Worm (Caenorhabditis elegans) whole organism, L1 larva: ENCODE measurements around the gene Y41C4A.6.
A peak's percentile ranks its signal among the peaks of the same experiment; 100 is the strongest.

Experiments used
- ama-1 ChIP-seq: fragments of 150-350 bp; optimal IDR thresholded peaks from 2 replicates; lab custom pipeline; 2014
- blmp-1 ChIP-seq: fragments of 150-350 bp; optimal IDR thresholded peaks from 2 replicates; lab custom pipeline; 2014; ENCODE audit warnings: missing biosample characterization, missing genetic modification characterization
- egl-27 ChIP-seq, 2 experiments: fragments of 150-350 bp in 1 of 2; sonication (generic microtip); optimal IDR thresholded peaks; 3 replicates each; lab custom pipeline; 2017 to 2018; ENCODE audit warnings: missing biosample characterization in 2 of 2, missing genetic modification characterization in 2 of 2, missing genetic modification reagents in 2 of 2
- nhr-237 ChIP-seq: fragments of 150-350 bp; optimal IDR thresholded peaks from 2 replicates; lab custom pipeline; 2014; ENCODE audit warnings: missing biosample characterization, missing genetic modification characterization
- nhr-85 ChIP-seq: sonication (generic microtip); peaks from one replicate; lab custom pipeline; 2016; ENCODE audit warnings: missing genetic modification characterization, inconsistent platforms, missing compliant biosample characterization
- unc-130 ChIP-seq: fragments of 150-350 bp; optimal IDR thresholded peaks from 2 replicates; lab custom pipeline; 2017; ENCODE audit warnings: missing biosample characterization, missing genetic modification characterization, inconsistent platforms
- unc-62 ChIP-seq: fragments of 150-350 bp; optimal IDR thresholded peaks from 2 replicates; lab custom pipeline; 2014; ENCODE audit warnings: missing biosample characterization, missing genetic modification reagents, missing genetic modification characterization
- ztf-11 ChIP-seq, 2 experiments: sonication (generic microtip); optimal IDR thresholded peaks; 2 replicates each; lab custom pipeline; 2016 to 2017; ENCODE audit warnings: missing genetic modification characterization in 2 of 2, missing biosample characterization in 1 of 2, missing compliant biosample characterization in 1 of 2

ce11 chrIII:11740868-11741267 is 44.5 kb downstream of the Y41C4A.6 start:
- TF ChIP-seq ztf-11 (tag; optimal IDR thresholded peaks at IDR 0.05; lab: Kevin White, UChicago) = no peak
- peak; percentile 13 for TF ChIP-seq blmp-1 (tag; lab: Kevin White, UChicago)
- no peak for TF ChIP-seq unc-130 (tag; lab: Kevin White, UChicago)
- no peak for TF ChIP-seq nhr-85 (tag; lab: Kevin White, UChicago)
- TF ChIP-seq ama-1 (lab: Kevin White, UChicago) = no peak
- TF ChIP-seq egl-27 (tag; optimal IDR thresholded peaks at IDR 0.05; lab: Kevin White, UChicago) = no peak
- no peak for TF ChIP-seq unc-62
- no peak for TF ChIP-seq nhr-237 (tag; lab: Kevin White, UChicago)
